Fruit fly (Drosophila melanogaster): Measurements from ENCODE around the gene CG10510.

The CG10510 gene

dm6 chr3L:21174962-21175361, 34.9 kb downstream of the CG10510 start:
- TF ChIP-seq tj (GFP tag; optimal IDR thresholded peaks at IDR 0.05) (peak; percentile 83), CG33017 (tag; optimal IDR thresholded peaks at IDR 0.05) (no peak), Clk (GFP tag; optimal IDR thresholded peaks at IDR 0.05) (no peak), Hr96 (GFP tag; optimal IDR thresholded peaks at IDR 0.05) (no peak), cic (GFP tag; optimal IDR thresholded peaks at IDR 0.05) (peak; percentile 54), CG7101 (tag; optimal IDR thresholded peaks at IDR 0.05) (no peak), Crg-1 (GFP tag; optimal IDR thresholded peaks at IDR 0.05) (no peak), CG7045 (GFP tag; optimal IDR thresholded peaks at IDR 0.05) (no peak), toe (GFP tag; optimal IDR thresholded peaks at IDR 0.05) (no peak), pad (GFP tag; optimal IDR thresholded peaks at IDR 0.05) (no peak)

- TF ChIP-seq cnc (optimal IDR thresholded peaks at IDR 0.05) (no peak), CG7045 (GFP tag; optimal IDR thresholded peaks at IDR 0.05) (peak; percentile 43), CG11617 (GFP tag; optimal IDR thresholded peaks at IDR 0.05) (peak; percentile 42), CG33017 (tag; optimal IDR thresholded peaks at IDR 0.05) (peak; percentile 91), cic (GFP tag; optimal IDR thresholded peaks at IDR 0.05) (peak; percentile 94), kay (GFP tag; ENCODE audit: borderline replicate concordance) (peak; percentile 91), bab1 (GFP tag; optimal IDR thresholded peaks at IDR 0.05) (peak; percentile 93), Mnt (GFP tag; optimal IDR thresholded peaks at IDR 0.05) (peak; percentile 92), toe (GFP tag; optimal IDR thresholded peaks at IDR 0.05) (no peak), CG1620 (GFP tag; optimal IDR thresholded peaks at IDR 0.05) (no peak), ovo (GFP tag; optimal IDR thresholded peaks at IDR 0.05) (peak; percentile 69), tj (GFP tag; optimal IDR thresholded peaks at IDR 0.05) (peak; percentile 86), Crg-1 (GFP tag; optimal IDR thresholded peaks at IDR 0.05) (no peak), Clk (GFP tag; optimal IDR thresholded peaks at IDR 0.05) (no peak), Hr96 (GFP tag; optimal IDR thresholded peaks at IDR 0.05) (no peak), pad (GFP tag; optimal IDR thresholded peaks at IDR 0.05) (no peak), CG7101 (tag; optimal IDR thresholded peaks at IDR 0.05) (peak; percentile 89), CG5204 (GFP tag; optimal IDR thresholded peaks at IDR 0.05) (no peak), CG14711 (tag; optimal IDR thresholded peaks at IDR 0.05) (peak; percentile 90), CG12768 (GFP tag; optimal IDR thresholded peaks at IDR 0.05) (peak; percentile 28)
Observed at dm6 chr3L:21172527-21173253, 37.2 kb downstream of the CG10510 start, which contains the start of the genes chb and AsnS. Gene chb, plus strand, starts transcription at chr3L:21172853. Gene AsnS, plus strand, starts transcription at chr3L:21173118.

dm6 chr3L:21171905-21172304, 38.0 kb downstream of the CG10510 start, which contains the start of gene Ac78C:
Gene Ac78C, minus strand, starts transcription at chr3L:21171930.
- peak; percentile 75 for TF ChIP-seq CG1620 (GFP tag; optimal IDR thresholded peaks at IDR 0.05)
- peak; percentile 89 for TF ChIP-seq CG5204 (GFP tag; optimal IDR thresholded peaks at IDR 0.05)
- TF ChIP-seq CG33017 (tag; optimal IDR thresholded peaks at IDR 0.05), result peak; percentile 86
- TF ChIP-seq ovo (GFP tag; optimal IDR thresholded peaks at IDR 0.05), result peak; percentile 67
- peak; percentile 69 for TF ChIP-seq Clk (GFP tag; optimal IDR thresholded peaks at IDR 0.05)
- TF ChIP-seq bab1 (GFP tag; optimal IDR thresholded peaks at IDR 0.05), result peak; percentile 75
- TF ChIP-seq kay (GFP tag; ENCODE audit: borderline replicate concordance), result no peak
- TF ChIP-seq tj (GFP tag; optimal IDR thresholded peaks at IDR 0.05), result peak; percentile 39
- peak; percentile 89 for TF ChIP-seq Hr96 (GFP tag; optimal IDR thresholded peaks at IDR 0.05)
- TF ChIP-seq Mnt (GFP tag; optimal IDR thresholded peaks at IDR 0.05), result peak; percentile 81
- TF ChIP-seq toe (GFP tag; optimal IDR thresholded peaks at IDR 0.05), result peak; percentile 88
- TF ChIP-seq cic (GFP tag; optimal IDR thresholded peaks at IDR 0.05), result peak; percentile 77
- TF ChIP-seq CG7045 (GFP tag; optimal IDR thresholded peaks at IDR 0.05), result peak; percentile 88
- TF ChIP-seq CG14711 (tag; optimal IDR thresholded peaks at IDR 0.05), result peak; percentile 74
- peak; percentile 70 for TF ChIP-seq Crg-1 (GFP tag; optimal IDR thresholded peaks at IDR 0.05)
- TF ChIP-seq pad (GFP tag; optimal IDR thresholded peaks at IDR 0.05), result peak; percentile 58
- peak; percentile 83 for TF ChIP-seq CG7101 (tag; optimal IDR thresholded peaks at IDR 0.05)
- TF ChIP-seq cnc (optimal IDR thresholded peaks at IDR 0.05), result no peak
- TF ChIP-seq CG11617 (GFP tag; optimal IDR thresholded peaks at IDR 0.05), result peak; percentile 53
- TF ChIP-seq CG12768 (GFP tag; optimal IDR thresholded peaks at IDR 0.05), result peak; percentile 95
